Worm (Caenorhabditis elegans): ENCODE data around the gene srh-171.

srh-171 gene

DNA sequence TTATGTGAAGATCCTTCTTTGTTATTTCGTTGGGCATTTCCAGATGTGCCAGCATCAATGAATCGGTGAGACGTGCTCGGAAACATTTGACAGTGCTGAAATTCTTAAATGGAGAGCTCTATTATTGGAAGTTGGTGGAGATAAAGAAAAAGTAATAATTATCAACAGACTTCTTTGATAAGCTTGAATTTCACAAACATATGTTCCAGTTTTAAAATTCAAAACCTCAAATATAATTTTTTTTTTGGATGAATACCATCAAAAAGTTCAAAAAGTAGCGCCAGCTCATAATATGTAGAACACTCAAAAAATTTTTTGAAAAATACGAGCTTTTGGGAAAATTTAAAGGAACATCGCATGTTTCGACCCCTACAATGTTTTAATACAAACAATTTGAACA lies 28.6 kb downstream of the srh-171 start, which contains the start of gene Y60A3A.25:
TSS of gene Y60A3A.25 (minus strand) at position 101 of the 400 bp plus-strand sequence.
- TF ChIP-seq ceh-2 (tag; optimal IDR thresholded peaks at IDR 0.05), result no peak
- TF ChIP-seq F13H6.1 (tag; optimal IDR thresholded peaks at IDR 0.05), result no peak
- TF ChIP-seq ets-4 (tag; optimal IDR thresholded peaks at IDR 0.05), result no peak
- TF ChIP-seq fkh-10 (GFP tag; optimal IDR thresholded peaks at IDR 0.05), result no peak
- TF ChIP-seq sdc-2 (tag; optimal IDR thresholded peaks at IDR 0.05), result no peak
- TF ChIP-seq nhr-232 (tag; optimal IDR thresholded peaks at IDR 0.05), result no peak
- TF ChIP-seq ceh-14 (tag; optimal IDR thresholded peaks at IDR 0.05), result no peak
- TF ChIP-seq ztf-16 (tag; optimal IDR thresholded peaks at IDR 0.05), result no peak
- TF ChIP-seq tbx-7 (tag; optimal IDR thresholded peaks at IDR 0.05), result no peak
- TF ChIP-seq fax-1 (tag; optimal IDR thresholded peaks at IDR 0.05), result no peak

DNA sequence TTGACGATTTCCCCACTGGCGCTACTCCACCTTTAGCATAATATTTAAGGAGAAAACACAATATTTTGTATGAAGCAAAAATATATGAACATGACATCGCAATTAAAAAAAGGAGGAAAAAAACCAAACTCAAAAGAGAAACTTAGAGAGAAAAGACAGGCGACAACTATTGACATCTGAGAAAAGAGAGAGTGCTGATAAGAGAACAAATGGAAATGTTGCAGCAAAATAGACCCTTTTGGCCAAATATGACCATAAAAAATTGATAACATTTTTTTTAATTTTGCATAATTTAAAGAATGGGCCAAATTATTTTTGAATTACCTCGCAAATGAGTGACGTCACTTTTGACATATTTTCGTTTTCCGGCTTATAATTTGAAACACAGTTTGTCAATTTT lies 29.2 kb downstream of the srh-171 start:
- TF ChIP-seq ref-2 (tag; optimal IDR thresholded peaks at IDR 0.05) (no peak), ceh-19 (GFP tag; optimal IDR thresholded peaks at IDR 0.05) (no peak), ceh-14 (tag; optimal IDR thresholded peaks at IDR 0.05) (no peak), F13H6.1 (tag; optimal IDR thresholded peaks at IDR 0.05) (no peak), T23F11.4 (GFP tag; optimal IDR thresholded peaks at IDR 0.05) (no peak), fkh-10 (GFP tag; optimal IDR thresholded peaks at IDR 0.05) (no peak), pag-3 (tag; optimal IDR thresholded peaks at IDR 0.05; ENCODE audit: borderline replicate concordance) (no peak), K02D7.2 (tag; optimal IDR thresholded peaks at IDR 0.05) (no peak), K09A11.1 (tag; optimal IDR thresholded peaks at IDR 0.05; ENCODE audit: insufficient read depth) (no peak), gmeb-2 (tag; optimal IDR thresholded peaks at IDR 0.05) (no peak), ceh-6 (GFP tag; optimal IDR thresholded peaks at IDR 0.05) (no peak), syd-9 (tag; optimal IDR thresholded peaks at IDR 0.05) (no peak), unc-3 (GFP tag; conservative IDR thresholded peaks at IDR 0.05) (no peak), unc-3 (tag; optimal IDR thresholded peaks at IDR 0.05) (no peak), Y22D7AL.16 (tag; optimal IDR thresholded peaks at IDR 0.05) (no peak), C38D4.7 (GFP tag; optimal IDR thresholded peaks at IDR 0.05) (no peak), lim-6 (tag; optimal IDR thresholded peaks at IDR 0.05) (no peak), fax-1 (tag; optimal IDR thresholded peaks at IDR 0.05) (no peak), ceh-18 (tag; optimal IDR thresholded peaks at IDR 0.05) (no peak)

DNA sequence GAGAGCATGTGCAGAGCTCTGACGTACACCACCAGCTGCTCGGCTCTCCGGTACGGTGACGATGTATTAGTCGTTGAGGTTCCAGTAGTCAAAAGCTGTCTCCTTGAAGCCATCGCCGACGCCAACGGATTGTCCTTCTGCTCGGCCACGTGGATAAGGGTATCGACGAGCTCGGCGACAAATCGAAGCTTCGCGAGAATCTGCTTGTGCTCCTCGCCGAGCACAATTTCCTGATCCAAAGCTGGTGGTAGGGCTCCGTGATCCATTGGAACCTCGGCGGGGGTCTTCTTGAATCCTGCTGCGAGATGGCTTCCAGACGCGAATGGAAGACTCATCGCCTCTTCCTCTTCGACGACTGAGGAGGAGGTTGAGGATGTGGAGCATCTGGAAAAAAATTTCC lies 32.0 kb downstream of the srh-171 start:
- TF ChIP-seq unc-86 (tag; optimal IDR thresholded peaks at IDR 0.05), result no peak
- TF ChIP-seq pax-1 (tag; optimal IDR thresholded peaks at IDR 0.05), result no peak
- no peak for TF ChIP-seq lin-11 (tag; optimal IDR thresholded peaks at IDR 0.05)
- no peak for TF ChIP-seq elt-2 (tag; optimal IDR thresholded peaks at IDR 0.05)
- no peak for TF ChIP-seq F13H6.1 (tag; optimal IDR thresholded peaks at IDR 0.05)
- TF ChIP-seq tbx-2 (tag; optimal IDR thresholded peaks at IDR 0.05), result no peak
- TF ChIP-seq nfya-1 (tag; optimal IDR thresholded peaks at IDR 0.05), result no peak
- no peak for TF ChIP-seq fkh-6 (tag; optimal IDR thresholded peaks at IDR 0.05)
- no peak for TF ChIP-seq T23F11.4 (GFP tag; optimal IDR thresholded peaks at IDR 0.05)
- TF ChIP-seq ceh-14 (tag; optimal IDR thresholded peaks at IDR 0.05), result no peak
- TF ChIP-seq sox-2 (GFP tag; IDR thresholded peaks at IDR 0.05), result no peak

DNA sequence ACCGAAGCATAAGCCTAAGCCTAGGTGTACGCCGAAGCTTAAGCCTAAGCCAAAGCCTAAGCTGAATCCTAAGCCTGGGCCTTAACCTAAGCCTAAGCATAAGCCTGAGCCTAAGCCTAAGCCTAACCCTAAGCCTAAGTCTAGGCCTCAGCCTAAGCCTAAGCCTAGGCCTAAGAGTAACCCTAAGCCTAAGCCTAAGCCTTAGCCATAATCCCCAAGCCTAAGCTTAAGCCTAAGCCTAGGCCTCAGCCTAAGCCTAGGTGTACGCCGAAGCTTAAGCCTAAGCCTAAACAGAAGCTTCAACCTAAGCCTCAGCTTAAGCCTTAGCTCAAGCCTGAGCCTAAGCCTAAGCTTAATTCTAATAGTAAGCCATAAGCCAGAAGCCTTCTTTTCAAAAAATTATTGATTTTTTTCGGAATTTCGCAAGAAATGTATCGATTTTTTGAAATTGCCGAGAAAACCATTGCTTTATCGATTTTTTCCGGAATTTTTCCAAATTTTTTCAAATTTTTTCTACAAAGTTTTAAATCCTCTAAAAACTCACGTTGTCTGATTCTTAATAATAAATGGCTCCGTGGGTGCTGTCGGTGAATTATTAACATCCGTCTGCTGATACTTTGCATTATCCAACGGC lies 32.8 kb downstream of the srh-171 start:
- TF ChIP-seq elt-2 (tag; optimal IDR thresholded peaks at IDR 0.05), result no peak
- no peak for TF ChIP-seq npax-4 (tag; optimal IDR thresholded peaks at IDR 0.05)
- TF ChIP-seq che-1 (tag; optimal IDR thresholded peaks at IDR 0.05), result no peak
- peak; percentile 19 for TF ChIP-seq ceh-48 (tag; optimal IDR thresholded peaks at IDR 0.05)
- TF ChIP-seq ceh-34 (tag; optimal IDR thresholded peaks at IDR 0.05), result no peak
- no peak for TF ChIP-seq F13H6.1 (tag; optimal IDR thresholded peaks at IDR 0.05)
- no peak for TF ChIP-seq ceh-31 (tag; optimal IDR thresholded peaks at IDR 0.05)
- TF ChIP-seq nfya-1 (tag; optimal IDR thresholded peaks at IDR 0.05), result no peak
- no peak for TF ChIP-seq hlh-13 (GFP tag; optimal IDR thresholded peaks at IDR 0.05)
- TF ChIP-seq gmeb-2 (tag; optimal IDR thresholded peaks at IDR 0.05), result no peak
- TF ChIP-seq unc-3 (GFP tag; conservative IDR thresholded peaks at IDR 0.05), result no peak
- no peak for TF ChIP-seq unc-3 (tag; optimal IDR thresholded peaks at IDR 0.05)
- TF ChIP-seq sdc-2 (tag; optimal IDR thresholded peaks at IDR 0.05), result no peak
- no peak for TF ChIP-seq unc-55 (GFP tag; optimal IDR thresholded peaks at IDR 0.05)
- no peak for TF ChIP-seq lin-11 (tag; optimal IDR thresholded peaks at IDR 0.05)
- no peak for TF ChIP-seq ceh-9 (tag; optimal IDR thresholded peaks at IDR 0.05)
- peak; percentile 68 for TF ChIP-seq dve-1 (tag; optimal IDR thresholded peaks at IDR 0.05)
- TF ChIP-seq hlh-8 (tag; optimal IDR thresholded peaks at IDR 0.05), result no peak
- TF ChIP-seq elt-4 (tag; optimal IDR thresholded peaks at IDR 0.05), result peak; percentile 9
- no peak for TF ChIP-seq fkh-6 (tag; optimal IDR thresholded peaks at IDR 0.05)
- TF ChIP-seq nhr-232 (tag; optimal IDR thresholded peaks at IDR 0.05), result no peak
- TF ChIP-seq hlh-30 (tag; optimal IDR thresholded peaks at IDR 0.05; ENCODE audit: insufficient read depth), result no peak
